Fruit fly (Drosophila melanogaster) whole organism, embryonic: ENCODE data around the gene CG43759.

Source experiments
- B-H1 ChIP-seq: fragments of 200-800 bp; sonication (Bioruptor generic); IDR thresholded peaks from 3 replicates; pipeline ENCODE4 v1.3.6; 2022; ENCODE audit warnings: missing biosample characterization, missing genetic modification characterization
- Bdp1 ChIP-seq: fragments of 200-800 bp; sonication (Bioruptor generic); optimal IDR thresholded peaks from 3 replicates; lab custom pipeline; 2016; ENCODE audit warnings: missing biosample characterization, missing genetic modification characterization
- Bgb ChIP-seq: fragments of 200-800 bp; sonication (Bioruptor generic); IDR thresholded peaks from 2 replicates; pipeline ENCODE4 v1.3.6; 2022; ENCODE audit warnings: missing biosample characterization, missing genetic modification characterization; ENCODE audit not compliant: partially characterized antibody
- CG13296 ChIP-seq: fragments of 200-800 bp; sonication (Bioruptor generic); optimal IDR thresholded peaks from 3 replicates; lab custom pipeline; 2018; ENCODE audit warnings: missing biosample characterization, mild to moderate bottlenecking, missing genetic modification characterization
- CG13894 ChIP-seq: fragments of 200-800 bp; sonication (Bioruptor generic); optimal IDR thresholded peaks from 3 replicates; lab custom pipeline; 2018; ENCODE audit warnings: missing biosample characterization, mild to moderate bottlenecking, missing genetic modification characterization, moderate library complexity
- CG14710 ChIP-seq: fragments of 200-800 bp; sonication (Bioruptor generic); optimal IDR thresholded peaks from 3 replicates; lab custom pipeline; 2019; ENCODE audit warnings: missing biosample characterization, mild to moderate bottlenecking, missing genetic modification characterization, moderate library complexity
- CG15073 ChIP-seq: fragments of 200-800 bp; sonication (Bioruptor generic); optimal IDR thresholded peaks from 2 replicates; lab custom pipeline; 2016; ENCODE audit warnings: missing biosample characterization, missing genetic modification characterization
- CG1529 ChIP-seq: fragments of 200-800 bp; sonication (Bioruptor generic); optimal IDR thresholded peaks from 3 replicates; lab custom pipeline; 2018; ENCODE audit warnings: missing biosample characterization, missing genetic modification characterization
- CG16779 ChIP-seq: fragments of 200-800 bp; sonication (Bioruptor generic); IDR thresholded peaks from 2 replicates; pipeline ENCODE4 v1.3.6; 2022; ENCODE audit warnings: missing biosample characterization, missing genetic modification characterization
- CG17802 ChIP-seq: fragments of 200-800 bp; sonication (Bioruptor generic); optimal IDR thresholded peaks from 2 replicates; lab custom pipeline; 2018; ENCODE audit warnings: missing biosample characterization, mild to moderate bottlenecking, missing genetic modification characterization, moderate library complexity
- CG18262 ChIP-seq: fragments of 200-800 bp; optimal IDR thresholded peaks from 3 replicates; lab custom pipeline; 2019; ENCODE audit warnings: missing biosample characterization, mild to moderate bottlenecking, missing genetic modification characterization, moderate library complexity
- CG18476 ChIP-seq: fragments of 200-800 bp; sonication (Bioruptor generic); optimal IDR thresholded peaks from 2 replicates; lab custom pipeline; 2016; ENCODE audit warnings: missing biosample characterization, mild to moderate bottlenecking, missing genetic modification characterization
- CG30403 ChIP-seq: fragments of 200-800 bp; sonication (Bioruptor generic); optimal IDR thresholded peaks from 3 replicates; lab custom pipeline; 2016; ENCODE audit warnings: missing biosample characterization, missing genetic modification characterization
- CG30431 ChIP-seq: fragments of 200-800 bp; sonication (Bioruptor generic); optimal IDR thresholded peaks from 2 replicates; lab custom pipeline; 2017; ENCODE audit warnings: missing biosample characterization, missing genetic modification characterization
- CG3065 ChIP-seq: fragments of 200-800 bp; sonication (Bioruptor generic); optimal IDR thresholded peaks from 2 replicates; lab custom pipeline; 2016; ENCODE audit warnings: missing biosample characterization, missing genetic modification characterization
- CG3163 ChIP-seq: fragments of 200-800 bp; sonication (Bioruptor generic); optimal IDR thresholded peaks from 3 replicates; lab custom pipeline; 2016; ENCODE audit warnings: missing biosample characterization, missing genetic modification characterization
- CG3726 ChIP-seq: fragments of 200-800 bp; sonication (Bioruptor generic); IDR thresholded peaks from 3 replicates; pipeline ENCODE4, ENCODE4 v1.3.6; 2022; ENCODE audit warnings: missing biosample characterization, missing genetic modification characterization
- CG3995 ChIP-seq: fragments of 200-800 bp; sonication (Bioruptor generic); optimal IDR thresholded peaks from 3 replicates; lab custom pipeline; 2016; ENCODE audit warnings: missing biosample characterization, missing genetic modification characterization
- CG6272 ChIP-seq: fragments of 200-800 bp; sonication (Bioruptor generic); IDR thresholded peaks from 2 replicates; pipeline ENCODE4 v1.3.6; 2022; ENCODE audit warnings: missing biosample characterization, missing genetic modification characterization
- CG6654 ChIP-seq: fragments of 200-800 bp; sonication (Bioruptor generic); optimal IDR thresholded peaks from 2 replicates; lab custom pipeline; 2017; ENCODE audit warnings: missing biosample characterization, mild to moderate bottlenecking, missing genetic modification characterization
- CG6791 ChIP-seq: fragments of 200-800 bp; sonication (Bioruptor generic); IDR thresholded peaks from 3 replicates; pipeline ENCODE4 v1.3.6; 2022; ENCODE audit warnings: missing biosample characterization, missing genetic modification characterization; ENCODE audit not compliant: partially characterized antibody
- CG7745 ChIP-seq: fragments of 200-800 bp; sonication (Bioruptor generic); optimal IDR thresholded peaks from 2 replicates; lab custom pipeline; 2018; ENCODE audit warnings: missing biosample characterization, mild to moderate bottlenecking, missing genetic modification characterization, moderate library complexity
- CG7987 ChIP-seq: fragments of 200-800 bp; sonication (Bioruptor generic); optimal IDR thresholded peaks from 2 replicates; lab custom pipeline; 2018; ENCODE audit warnings: missing biosample characterization, mild to moderate bottlenecking, missing genetic modification characterization, moderate library complexity
- CkIIα-i1 ChIP-seq: fragments of 200-800 bp; sonication (Bioruptor generic); IDR thresholded peaks from 2 replicates; pipeline ENCODE4 v1.3.6; 2022; ENCODE audit warnings: missing biosample characterization, missing genetic modification characterization
- D19A ChIP-seq: fragments of 200-800 bp; optimal IDR thresholded peaks from 3 replicates; lab custom pipeline; 2019; ENCODE audit warnings: missing biosample characterization, mild to moderate bottlenecking, missing genetic modification characterization, moderate library complexity
- D19B ChIP-seq: fragments of 200-800 bp; sonication (Bioruptor generic); optimal IDR thresholded peaks from 2 replicates; lab custom pipeline; 2017; ENCODE audit warnings: missing biosample characterization, mild to moderate bottlenecking, missing genetic modification characterization
- Ets65A ChIP-seq: fragments of 200-800 bp; sonication (Bioruptor generic); peaks from one replicate; lab custom pipeline; 2016; ENCODE audit warnings: missing biosample characterization, missing genetic modification characterization
- H15 ChIP-seq: fragments of 200-800 bp; sonication (Bioruptor generic); IDR thresholded peaks from 3 replicates; pipeline ENCODE4 v1.3.6; 2022; ENCODE audit warnings: missing biosample characterization, missing genetic modification characterization
- HHEX ChIP-seq: fragments of 200-800 bp; sonication (Bioruptor generic); optimal IDR thresholded peaks from 3 replicates; lab custom pipeline; 2017; ENCODE audit warnings: missing biosample characterization, mild to moderate bottlenecking, missing genetic modification characterization, missing genetic modification reagents
- MBD-R2 ChIP-seq: fragments of 200-800 bp; sonication (Bioruptor generic); IDR thresholded peaks from 2 replicates; pipeline ENCODE4 v1.3.6; 2022; ENCODE audit warnings: missing biosample characterization, missing genetic modification characterization
- Max ChIP-seq: fragments of 200-800 bp; sonication (Bioruptor generic); optimal IDR thresholded peaks from 2 replicates; lab custom pipeline; 2016; ENCODE audit warnings: missing biosample characterization, mild to moderate bottlenecking, missing genetic modification characterization
- Meics ChIP-seq: fragments of 200-800 bp; sonication (Bioruptor generic); optimal IDR thresholded peaks from 2 replicates; lab custom pipeline; 2017; ENCODE audit warnings: missing biosample characterization, mild to moderate bottlenecking, missing genetic modification characterization
- Nf-YC ChIP-seq: fragments of 200-800 bp; optimal IDR thresholded peaks from 3 replicates; lab custom pipeline; 2019; ENCODE audit warnings: missing biosample characterization, mild to moderate bottlenecking, missing genetic modification characterization, moderate library complexity
- Ravus ChIP-seq: fragments of 200-800 bp; sonication (Bioruptor generic); IDR thresholded peaks from 2 replicates; pipeline ENCODE4 v1.3.6; 2022; ENCODE audit warnings: missing biosample characterization, missing genetic modification characterization
- Sry-δ ChIP-seq: fragments of 200-800 bp; sonication (Bioruptor generic); optimal IDR thresholded peaks from 2 replicates; lab custom pipeline; 2016; ENCODE audit warnings: missing biosample characterization, missing genetic modification characterization
- YL-1 ChIP-seq: fragments of 200-800 bp; sonication (Bioruptor generic); optimal IDR thresholded peaks from 3 replicates; lab custom pipeline; 2017; ENCODE audit warnings: missing biosample characterization, mild to moderate bottlenecking, missing genetic modification characterization
- ab ChIP-seq: fragments of 200-800 bp; sonication (Bioruptor generic); optimal IDR thresholded peaks from 2 replicates; lab custom pipeline; 2016; ENCODE audit warnings: missing biosample characterization, missing genetic modification characterization
- cas ChIP-seq: fragments of 200-800 bp; sonication (Bioruptor generic); IDR thresholded peaks from 2 replicates; pipeline ENCODE4 v1.3.6; 2022; ENCODE audit warnings: missing biosample characterization, missing genetic modification characterization
- hth ChIP-seq: fragments of >200 bp; optimal IDR thresholded peaks from 2 replicates; lab custom pipeline; 2017; ENCODE audit warnings: inconsistent platforms
- inv ChIP-seq: fragments of 200-800 bp; sonication (Bioruptor generic); IDR thresholded peaks from 2 replicates; pipeline ENCODE4 v1.3.6; 2022; ENCODE audit warnings: missing biosample characterization, missing genetic modification characterization; ENCODE audit not compliant: partially characterized antibody
- jing ChIP-seq: fragments of 200-800 bp; sonication (Bioruptor generic); optimal IDR thresholded peaks from 2 replicates; lab custom pipeline; 2018; ENCODE audit warnings: missing biosample characterization, mild to moderate bottlenecking, missing genetic modification characterization
- kni ChIP-seq: fragments of 200-800 bp; sonication (Bioruptor generic); optimal IDR thresholded peaks from 3 replicates; lab custom pipeline; 2017; ENCODE audit warnings: mild to moderate bottlenecking, missing biosample characterization, missing genetic modification reagents, missing genetic modification characterization
- lmd ChIP-seq: fragments of 200-800 bp; sonication (Bioruptor generic); IDR thresholded peaks from 2 replicates; pipeline ENCODE4 v1.3.6; 2022; ENCODE audit warnings: missing biosample characterization, missing genetic modification characterization
- nerfin-2 ChIP-seq: fragments of 200-800 bp; sonication (Bioruptor generic); IDR thresholded peaks from 2 replicates; pipeline ENCODE4 v1.3.6; 2022; ENCODE audit warnings: missing biosample characterization, missing genetic modification characterization; ENCODE audit not compliant: partially characterized antibody
- prd ChIP-seq, 3 experiments: fragments of >200 bp in 2 of 3; fragments of 200-800 bp in 1 of 3; sonication (Bioruptor generic) in 1 of 3; optimal IDR thresholded peaks in 2 of 3; IDR thresholded peaks in 1 of 3; 2 replicates in 2 of 3; 3 replicates in 1 of 3; pipeline versions ENCODE4 v1.3.6 to Lab custom; 2017 to 2022; ENCODE audit warnings: missing biosample characterization in 1 of 3, missing genetic modification characterization in 1 of 3
- sim ChIP-seq: fragments of 200-800 bp; sonication (Bioruptor generic); IDR thresholded peaks from 2 replicates; pipeline ENCODE4 v1.3.6; 2022; ENCODE audit warnings: missing biosample characterization, missing genetic modification characterization
- sima ChIP-seq: fragments of 200-800 bp; sonication (Bioruptor generic); optimal IDR thresholded peaks from 2 replicates; lab custom pipeline; 2016; ENCODE audit warnings: missing biosample characterization, missing genetic modification characterization
- trem ChIP-seq: fragments of 200-800 bp; optimal IDR thresholded peaks from 3 replicates; lab custom pipeline; 2019; ENCODE audit warnings: missing biosample characterization, mild to moderate bottlenecking, missing genetic modification characterization, moderate library complexity
- tup ChIP-seq: fragments of 200-800 bp; sonication (Bioruptor generic); optimal IDR thresholded peaks from 2 replicates; lab custom pipeline; 2016; ENCODE audit warnings: missing biosample characterization, mild to moderate bottlenecking, missing genetic modification characterization, moderate library complexity
- wor ChIP-seq: fragments of 200-800 bp; sonication (Bioruptor generic); IDR thresholded peaks from 2 replicates; pipeline ENCODE4 v1.3.6; 2022; ENCODE audit warnings: missing biosample characterization, missing genetic modification characterization
- z ChIP-seq: fragments of 200-800 bp; sonication (Bioruptor generic); IDR thresholded peaks from 3 replicates; pipeline ENCODE4 v1.3.6; 2022; ENCODE audit warnings: missing biosample characterization, missing genetic modification characterization

The CG43759 gene

dm6 chrX:19008882-19009281 lies 78.7 kb downstream of the CG43759 start (continued):
- TF ChIP-seq H15 (GFP tag; lab: Robert Waterston, UW) (peak; percentile 63; the same call in 1 of the 3 replicates), prd (optimal IDR thresholded peaks at IDR 0.05; lab: Kevin White, UChicago) (no peak), prd (GFP tag; IDR thresholded peaks at IDR 0.05; lab: Robert Waterston, UW) (peak; percentile 56; the same call in 2 of the 3 replicates), CG7745 (tag; lab: Kevin White, UChicago) (no peak), YL-1 (GFP tag; lab: Kevin White, UChicago) (no peak), CG1529 (GFP tag; lab: Kevin White, UChicago) (peak; percentile 35), inv (GFP tag; lab: Robert Waterston, UW) (no peak), D19B (GFP tag; lab: Kevin White, UChicago) (no peak), CkIIα-i1 (GFP tag; lab: Robert Waterston, UW) (no peak), CG3726 (GFP tag; lab: Robert Waterston, UW) (peak; percentile 61; the same call in 1 of the 3 replicates), sima (GFP tag; lab: Kevin White, UChicago) (no peak), MBD-R2 (GFP tag; lab: Robert Waterston, UW) (no peak), Ets65A (GFP tag; lab: Kevin White, UChicago) (peak; percentile 84), hth (no peak), CG15073 (GFP tag; lab: Kevin White, UChicago) (no peak), Ravus (GFP tag; lab: Robert Waterston, UW) (no peak), kni (GFP tag; lab: Kevin White, UChicago) (peak; percentile 19), CG13296 (no peak), CG16779 (GFP tag; lab: Robert Waterston, UW) (no peak), Nf-YC (tag; lab: Kevin White, UChicago) (no peak), B-H1 (GFP tag; lab: Robert Waterston, UW) (peak; percentile 58), Bdp1 (GFP tag; lab: Kevin White, UChicago) (no peak), Bgb (GFP tag; lab: Robert Waterston, UW) (no peak), CG30403 (peak; percentile 40), CG13894 (tag; lab: Kevin White, UChicago) (no peak), HHEX (peak; percentile 32), Meics (GFP tag; lab: Kevin White, UChicago) (no peak), CG7987 (GFP tag; lab: Kevin White, UChicago) (no peak), lmd (peak; percentile 62), Max (GFP tag; lab: Kevin White, UChicago) (no peak), CG3995 (GFP tag; lab: Kevin White, UChicago) (no peak), CG6272 (GFP tag; lab: Robert Waterston, UW) (peak; percentile 17; the same call in 1 of the 2 replicates), D19A (tag; lab: Kevin White, UChicago) (peak; percentile 44), tup (GFP tag; lab: Kevin White, UChicago) (no peak), jing (GFP tag; lab: Kevin White, UChicago) (no peak), wor (GFP tag; lab: Robert Waterston, UW) (no peak), CG14710 (tag; lab: Kevin White, UChicago) (peak; percentile 26), ab (no peak), z (GFP tag; lab: Robert Waterston, UW) (peak; percentile 49; the same call in 1 of the 3 replicates), trem (peak; percentile 30), CG3065 (GFP tag; lab: Kevin White, UChicago) (no peak), cas (GFP tag; lab: Robert Waterston, UW) (no peak), CG18476 (peak; percentile 6), sim (no peak), CG18262 (tag; lab: Kevin White, UChicago) (peak; percentile 57), CG17802 (tag; lab: Kevin White, UChicago) (peak; percentile 1), CG3163 (GFP tag; lab: Kevin White, UChicago) (no peak), nerfin-2 (GFP tag; lab: Robert Waterston, UW) (0 out of 2 replicates have a peak, but pooled peaks have one; percentile 37), CG30431 (no peak), Sry-δ (GFP tag; lab: Kevin White, UChicago) (peak; percentile 65), CG6654 (GFP tag; lab: Kevin White, UChicago) (no peak), CG6791 (peak; percentile 49; the same call in 1 of the 3 replicates)
